Worm (Caenorhabditis elegans): ENCODE results near the gene dnj-23.

DNA sequence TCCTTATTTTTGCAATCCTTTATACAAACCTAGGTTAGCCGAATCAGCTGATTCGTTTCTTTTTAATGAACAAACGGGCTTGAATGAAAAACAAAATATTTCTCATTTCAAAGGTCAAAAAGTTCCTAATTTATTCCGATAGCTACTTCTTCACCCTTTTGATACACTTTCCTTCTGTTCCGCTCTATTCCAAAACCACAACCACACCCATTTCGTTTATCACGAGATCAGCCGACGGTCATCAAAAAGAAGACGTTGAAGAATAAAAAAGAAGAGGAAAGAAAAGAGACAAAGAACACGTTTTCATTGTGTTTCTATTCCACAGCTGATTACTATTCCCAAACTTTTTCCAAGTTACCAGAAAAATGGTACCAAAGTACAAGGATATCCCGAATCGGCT, 39.7 kb upstream of the dnj-23 start:
- TF ChIP-seq W03F9.2 (tag; optimal IDR thresholded peaks at IDR 0.05) (no peak), dao-5 (tag; optimal IDR thresholded peaks at IDR 0.05) (no peak)
